Fruit fly (Drosophila melanogaster): ENCODE data around the gene RpL35.
A peak's percentile ranks its signal among the peaks of the same experiment; 100 is the strongest.

The RpL35 gene

DNA sequence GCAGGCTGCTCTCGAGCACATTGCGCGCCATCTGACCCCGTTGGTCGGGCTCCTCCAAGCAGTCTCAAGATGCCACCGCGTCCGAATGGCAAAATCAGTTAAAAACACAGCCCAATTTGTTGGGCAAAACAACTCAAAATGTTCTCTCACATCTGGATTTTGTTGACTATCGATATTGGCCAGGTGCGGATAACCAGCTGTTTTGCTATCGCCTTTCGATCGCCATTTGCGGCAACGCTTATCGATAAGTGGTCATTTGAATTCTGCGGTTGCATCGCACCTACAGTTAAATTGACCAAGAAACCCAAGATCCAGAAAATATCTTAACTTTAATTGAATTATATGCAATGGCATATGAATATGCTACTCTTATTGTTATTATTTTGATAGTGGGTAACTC lies 22.8 kb downstream of the RpL35 start, which contains the start of gene CG3149:
CG3149 (minus strand) TSS at position 171 of the 400 bp plus-strand sequence.
- TF ChIP-seq CG32121 (GFP tag; IDR thresholded peaks at IDR 0.05) (no peak), CG10348 (GFP tag; IDR thresholded peaks at IDR 0.05) (no peak), Ets98B (GFP tag; IDR thresholded peaks at IDR 0.05) (no peak), fd96Ca (GFP tag; IDR thresholded peaks at IDR 0.05) (no peak), CG12605 (GFP tag; IDR thresholded peaks at IDR 0.05) (no peak), CG13204 (GFP tag; optimal IDR thresholded peaks at IDR 0.05) (no peak), D1 (tag; optimal IDR thresholded peaks at IDR 0.05) (no peak)

DNA sequence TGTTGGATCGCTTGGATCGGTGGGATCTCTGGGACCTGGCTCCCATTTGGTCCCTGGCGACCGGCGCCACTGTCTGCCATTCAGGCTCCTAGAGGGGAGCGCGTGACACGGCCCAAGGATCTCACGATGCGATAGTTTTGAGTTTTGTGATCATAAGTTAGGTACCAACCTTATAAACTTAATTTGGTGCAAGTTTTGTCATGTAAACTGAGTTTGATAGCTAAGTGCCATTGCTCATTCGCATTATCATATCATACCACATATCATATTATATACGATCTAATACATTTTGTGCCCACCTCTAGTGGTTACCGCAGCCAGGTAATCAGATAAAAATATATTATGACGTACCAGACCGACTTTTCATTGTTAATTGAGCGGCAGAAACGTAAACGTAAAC lies 23.8 kb downstream of the RpL35 start:
- no peak for TF ChIP-seq CG34367 (tag; optimal IDR thresholded peaks at IDR 0.05)
- TF ChIP-seq Pif1A (GFP tag; optimal IDR thresholded peaks at IDR 0.05), result no peak
- TF ChIP-seq fd96Ca (GFP tag; IDR thresholded peaks at IDR 0.05), result peak; percentile 4; the same call in 2 of the 3 replicates
- TF ChIP-seq CG14655 (GFP tag; optimal IDR thresholded peaks at IDR 0.05), result peak; percentile 7
- 0 out of 2 replicates have a peak, but pooled peaks have one; percentile 28 for TF ChIP-seq rn (GFP tag; IDR thresholded peaks at IDR 0.05)
- no peak for TF ChIP-seq D1 (tag; optimal IDR thresholded peaks at IDR 0.05)

DNA sequence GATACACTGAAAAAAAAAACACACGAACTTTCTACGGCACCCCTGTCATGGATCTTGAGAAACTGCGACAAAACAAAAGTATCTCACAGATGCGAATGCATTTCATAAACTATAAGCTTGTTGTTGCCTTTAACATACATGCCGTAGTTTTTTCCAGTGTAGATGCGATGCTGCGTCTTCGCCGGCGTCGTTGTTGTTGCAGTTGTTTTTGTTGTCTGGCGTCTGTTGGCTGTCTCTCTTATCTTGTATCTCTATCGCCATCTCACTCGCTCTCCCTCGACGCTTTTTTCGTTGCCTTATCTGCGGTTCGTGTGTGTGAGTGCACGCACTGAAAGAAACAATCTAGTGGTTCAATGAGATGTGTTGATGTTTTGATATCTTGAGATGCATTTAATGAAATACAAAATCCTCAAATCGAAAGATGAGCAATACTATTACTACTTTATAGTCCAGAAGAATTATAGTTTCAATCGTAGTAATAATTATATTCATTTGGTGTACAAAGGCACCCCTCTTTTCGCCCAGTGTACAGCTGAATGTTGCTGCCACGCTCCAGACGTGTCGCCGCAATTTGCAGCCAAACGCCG lies 24.3 kb downstream of the RpL35 start:
- peak; percentile 97 for TF ChIP-seq Ets98B (GFP tag; IDR thresholded peaks at IDR 0.05)
- TF ChIP-seq D1 (tag; optimal IDR thresholded peaks at IDR 0.05), result peak; percentile 27
- TF ChIP-seq CG34367 (tag; optimal IDR thresholded peaks at IDR 0.05), result peak; percentile 92
- peak; percentile 94 for TF ChIP-seq CG8159 (tag; optimal IDR thresholded peaks at IDR 0.05)
- peak; percentile 95 for TF ChIP-seq CG15710 (tag; optimal IDR thresholded peaks at IDR 0.05)
- TF ChIP-seq CG4496 (GFP tag; IDR thresholded peaks at IDR 0.05), result peak; percentile 98
- TF ChIP-seq EcR (GFP tag; optimal IDR thresholded peaks at IDR 0.05), result no peak
- TF ChIP-seq fd96Ca (GFP tag; IDR thresholded peaks at IDR 0.05), result peak; percentile 98
- TF ChIP-seq CG10348 (GFP tag; IDR thresholded peaks at IDR 0.05), result peak; percentile 79
- TF ChIP-seq CG14655 (GFP tag; optimal IDR thresholded peaks at IDR 0.05), result peak; percentile 96
- TF ChIP-seq CG12605 (GFP tag; IDR thresholded peaks at IDR 0.05), result peak; percentile 95
- TF ChIP-seq rn (GFP tag; IDR thresholded peaks at IDR 0.05), result peak; percentile 94
- TF ChIP-seq CG32121 (GFP tag; IDR thresholded peaks at IDR 0.05), result peak; percentile 92
- TF ChIP-seq gl (tag; optimal IDR thresholded peaks at IDR 0.05), result peak; percentile 89
- TF ChIP-seq CG17806 (tag; optimal IDR thresholded peaks at IDR 0.05), result peak; percentile 92
- TF ChIP-seq Snoo (tag; optimal IDR thresholded peaks at IDR 0.05), result peak; percentile 98
- peak; percentile 95 for TF ChIP-seq Pif1B (GFP tag; optimal IDR thresholded peaks at IDR 0.05)
- peak; percentile 95 for TF ChIP-seq CG13204 (GFP tag; optimal IDR thresholded peaks at IDR 0.05)
- peak; percentile 86 for TF ChIP-seq CG9948 (tag; optimal IDR thresholded peaks at IDR 0.05)
- TF ChIP-seq Pif1A (GFP tag; optimal IDR thresholded peaks at IDR 0.05), result peak; percentile 98
- TF ChIP-seq CG8301 (tag; optimal IDR thresholded peaks at IDR 0.05), result peak; percentile 92

DNA sequence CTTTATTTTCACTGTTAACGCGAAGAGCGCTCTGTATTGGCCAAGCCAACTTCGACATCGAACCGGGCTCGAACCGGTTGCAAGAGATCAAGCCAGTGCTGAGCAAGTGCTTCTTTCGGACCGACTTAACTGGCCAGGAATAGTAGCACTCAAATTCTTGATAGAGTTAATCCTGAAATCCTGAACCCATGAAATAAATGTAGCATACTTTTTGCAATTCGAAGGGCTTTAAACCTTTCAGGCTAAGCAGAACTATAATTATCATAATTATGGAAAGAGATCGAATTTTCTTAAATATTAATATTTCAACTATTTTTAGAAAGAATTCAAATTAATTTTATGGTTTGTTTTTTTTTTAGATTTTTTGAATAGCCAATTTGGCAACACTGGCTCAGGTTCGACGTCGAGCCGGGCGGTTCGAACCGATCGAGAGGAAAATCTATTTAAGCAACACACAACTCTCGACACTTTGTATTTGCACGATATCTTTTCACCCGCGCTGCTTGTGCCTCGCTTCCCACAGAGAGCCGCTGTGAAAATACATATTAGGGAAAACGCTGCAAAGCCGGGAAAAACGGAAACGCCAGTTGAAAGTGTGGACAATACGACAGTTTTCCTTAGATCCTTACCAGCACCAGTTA lies 26.0 kb downstream of the RpL35 start, which contains the start of gene AdamTS-B:
AdamTS-B (plus strand) TSS at position 471 of the 641 bp plus-strand sequence.
- peak; percentile 73 for TF ChIP-seq CG17806 (tag; optimal IDR thresholded peaks at IDR 0.05)
- TF ChIP-seq gl (tag; optimal IDR thresholded peaks at IDR 0.05), result peak; percentile 39
- TF ChIP-seq CG15710 (tag; optimal IDR thresholded peaks at IDR 0.05), result peak; percentile 78
- TF ChIP-seq Pif1B (GFP tag; optimal IDR thresholded peaks at IDR 0.05), result no peak
- TF ChIP-seq CG8159 (tag; optimal IDR thresholded peaks at IDR 0.05), result peak; percentile 84
- TF ChIP-seq CG10348 (GFP tag; IDR thresholded peaks at IDR 0.05), result no peak
- TF ChIP-seq CG4496 (GFP tag; IDR thresholded peaks at IDR 0.05), result peak; percentile 72
- peak; percentile 77 for TF ChIP-seq CG32121 (GFP tag; IDR thresholded peaks at IDR 0.05)
- peak; percentile 52 for TF ChIP-seq Ets98B (GFP tag; IDR thresholded peaks at IDR 0.05)
- TF ChIP-seq EcR (GFP tag; optimal IDR thresholded peaks at IDR 0.05), result no peak
- peak; percentile 51; the same call in 1 of the 2 replicates for TF ChIP-seq CG12605 (GFP tag; IDR thresholded peaks at IDR 0.05)
- TF ChIP-seq CG9948 (tag; optimal IDR thresholded peaks at IDR 0.05), result peak; percentile 67
- TF ChIP-seq D1 (tag; optimal IDR thresholded peaks at IDR 0.05), result peak; percentile 34
- TF ChIP-seq CG34367 (tag; optimal IDR thresholded peaks at IDR 0.05), result peak; percentile 52
- TF ChIP-seq CG8301 (tag; optimal IDR thresholded peaks at IDR 0.05), result peak; percentile 74
- TF ChIP-seq CG14655 (GFP tag; optimal IDR thresholded peaks at IDR 0.05), result peak; percentile 79
- no peak for TF ChIP-seq CG13204 (GFP tag; optimal IDR thresholded peaks at IDR 0.05)
- peak; percentile 73 for TF ChIP-seq Pif1A (GFP tag; optimal IDR thresholded peaks at IDR 0.05)
- TF ChIP-seq fd96Ca (GFP tag; IDR thresholded peaks at IDR 0.05), result 0 out of 3 replicates have a peak, but pooled peaks have one; percentile 45
- TF ChIP-seq Snoo (tag; optimal IDR thresholded peaks at IDR 0.05), result peak; percentile 76
- 0 out of 2 replicates have a peak, but pooled peaks have one; percentile 17 for TF ChIP-seq rn (GFP tag; IDR thresholded peaks at IDR 0.05)

DNA sequence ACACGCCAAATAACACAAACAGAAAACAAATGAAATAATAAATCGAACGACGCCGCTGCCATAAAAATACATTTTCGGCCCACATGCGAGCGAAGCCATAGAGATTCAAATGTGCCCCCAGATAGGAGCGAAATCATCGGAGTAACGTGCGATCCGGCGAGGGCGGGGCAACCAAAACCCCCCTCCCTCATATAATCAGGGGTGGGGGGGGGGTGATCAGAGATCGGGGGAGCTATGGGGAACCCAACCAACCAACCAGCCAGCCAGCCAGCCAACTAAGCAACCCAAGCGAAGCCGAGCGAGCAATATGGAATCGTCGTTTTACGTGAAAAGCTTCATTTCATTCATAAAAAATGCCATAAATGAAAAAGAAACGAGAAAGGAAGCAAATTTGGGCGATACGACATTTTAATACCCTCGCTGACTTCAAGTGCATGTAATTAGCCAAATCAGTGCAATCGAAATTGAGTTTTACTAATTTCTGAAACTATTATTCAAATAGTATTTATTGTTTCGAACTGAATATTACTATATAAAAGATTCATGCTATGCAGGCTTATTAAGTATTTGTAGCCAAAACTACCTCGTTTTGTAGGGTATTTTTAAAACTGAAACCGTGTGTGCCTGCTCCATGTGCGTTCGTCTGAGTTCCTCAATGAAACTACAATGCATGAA lies 27.8 kb downstream of the RpL35 start:
- TF ChIP-seq CG15710 (tag; optimal IDR thresholded peaks at IDR 0.05) (peak; percentile 59), Pif1B (GFP tag; optimal IDR thresholded peaks at IDR 0.05) (peak; percentile 55), CG9948 (tag; optimal IDR thresholded peaks at IDR 0.05) (peak; percentile 53), Ets98B (GFP tag; IDR thresholded peaks at IDR 0.05) (0 out of 2 replicates have a peak, but pooled peaks have one; percentile 31), CG13204 (GFP tag; optimal IDR thresholded peaks at IDR 0.05) (no peak), CG8301 (tag; optimal IDR thresholded peaks at IDR 0.05) (peak; percentile 65), rn (GFP tag; IDR thresholded peaks at IDR 0.05) (0 out of 2 replicates have a peak, but pooled peaks have one; percentile 30), gl (tag; optimal IDR thresholded peaks at IDR 0.05) (no peak), EcR (GFP tag; optimal IDR thresholded peaks at IDR 0.05) (no peak), CG4496 (GFP tag; IDR thresholded peaks at IDR 0.05) (no peak; the same call in 2 of the 3 replicates), CG17806 (tag; optimal IDR thresholded peaks at IDR 0.05) (peak; percentile 62), D1 (tag; optimal IDR thresholded peaks at IDR 0.05) (no peak), Pif1A (GFP tag; optimal IDR thresholded peaks at IDR 0.05) (peak; percentile 60), CG32121 (GFP tag; IDR thresholded peaks at IDR 0.05) (peak; percentile 26; the same call in 1 of the 2 replicates), Snoo (tag; optimal IDR thresholded peaks at IDR 0.05) (peak; percentile 40), fd96Ca (GFP tag; IDR thresholded peaks at IDR 0.05) (no peak), CG14655 (GFP tag; optimal IDR thresholded peaks at IDR 0.05) (peak; percentile 54), CG10348 (GFP tag; IDR thresholded peaks at IDR 0.05) (no peak), CG12605 (GFP tag; IDR thresholded peaks at IDR 0.05) (0 out of 2 replicates have a peak, but pooled peaks have one; percentile 11), CG34367 (tag; optimal IDR thresholded peaks at IDR 0.05) (peak; percentile 15), CG8159 (tag; optimal IDR thresholded peaks at IDR 0.05) (peak; percentile 70)

Data from whole organism, pupa.